Worm (Caenorhabditis elegans) whole organism, L2 larva: ENCODE data around the gene rict-1.
A peak's percentile ranks its signal among the peaks of the same experiment; 100 is the strongest.

Source experiments
- C34F6.9 ChIP-seq: fragments of 150-350 bp; optimal IDR thresholded peaks from 2 replicates; lab custom pipeline; 2014; ENCODE audit warnings: missing biosample characterization, missing genetic modification characterization
- F13H6.1 ChIP-seq: sonication (generic microtip); optimal IDR thresholded peaks from 2 replicates; lab custom pipeline; 2016; ENCODE audit warnings: missing genetic modification characterization, missing compliant biosample characterization
- R02D3.7 ChIP-seq: fragments of 150-350 bp; optimal IDR thresholded peaks from 2 replicates; lab custom pipeline; 2014; ENCODE audit warnings: missing biosample characterization, missing genetic modification characterization
- Y55F3AM.14 ChIP-seq: fragments of 200-800 bp; sonication (Bioruptor generic); optimal IDR thresholded peaks from 2 replicates; lab custom pipeline; 2018; ENCODE audit warnings: mild to moderate bottlenecking, missing genetic modification characterization, missing compliant biosample characterization
- alr-1 ChIP-seq: fragments of 150-350 bp; optimal IDR thresholded peaks from 2 replicates; lab custom pipeline; 2014; ENCODE audit warnings: missing biosample characterization, missing genetic modification characterization
- aly-2 ChIP-seq: fragments of 150-350 bp; optimal IDR thresholded peaks from 2 replicates; lab custom pipeline; 2014; ENCODE audit warnings: missing biosample characterization, missing genetic modification characterization
- ama-1 ChIP-seq: fragments of 150-350 bp; optimal IDR thresholded peaks from 2 replicates; lab custom pipeline; 2018; ENCODE audit warnings: inconsistent platforms
- ceh-16 ChIP-seq: fragments of 150-350 bp; optimal IDR thresholded peaks from 2 replicates; lab custom pipeline; 2014; ENCODE audit warnings: missing biosample characterization, missing genetic modification characterization
- ceh-82 ChIP-seq: fragments of 150-350 bp; optimal IDR thresholded peaks from 2 replicates; lab custom pipeline; 2014; ENCODE audit warnings: missing biosample characterization, missing genetic modification characterization
- dmd-4 ChIP-seq: sonication (generic microtip); optimal IDR thresholded peaks from 2 replicates; lab custom pipeline; 2017; ENCODE audit warnings: missing biosample characterization, missing genetic modification characterization
- egl-27 ChIP-seq: sonication (generic microtip); optimal IDR thresholded peaks from 3 replicates; lab custom pipeline; 2017; ENCODE audit warnings: missing biosample characterization, missing genetic modification reagents, missing genetic modification characterization
- elt-1 ChIP-seq: fragments of 150-350 bp; optimal IDR thresholded peaks from 2 replicates; lab custom pipeline; 2014; ENCODE audit warnings: missing biosample characterization, missing genetic modification characterization
- elt-3 ChIP-seq: sonication (generic microtip); optimal IDR thresholded peaks from 2 replicates; lab custom pipeline; 2017; ENCODE audit warnings: missing biosample characterization, missing genetic modification characterization
- fos-1 ChIP-seq: fragments of 150-350 bp; optimal IDR thresholded peaks from 2 replicates; lab custom pipeline; 2014; ENCODE audit warnings: missing biosample characterization, missing genetic modification characterization
- gmeb-1 ChIP-seq: fragments of 150-350 bp; optimal IDR thresholded peaks from 2 replicates; lab custom pipeline; 2014; ENCODE audit warnings: missing biosample characterization, missing genetic modification characterization
- lin-11 ChIP-seq: fragments of 150-350 bp; sonication (generic microtip); optimal IDR thresholded peaks from 2 replicates; lab custom pipeline; 2014; ENCODE audit warnings: missing biosample characterization, missing genetic modification characterization, inconsistent platforms, mixed read lengths
- lin-39 ChIP-seq: fragments of 150-350 bp; optimal IDR thresholded peaks from 2 replicates; lab custom pipeline; 2014; ENCODE audit warnings: missing biosample characterization, missing genetic modification reagents, missing genetic modification characterization
- lsy-2 ChIP-seq, 2 experiments: fragments of 150-350 bp in 1 of 2; sonication (generic microtip) in 1 of 2; optimal IDR thresholded peaks; 2 replicates each; lab custom pipeline; 2014 to 2017; ENCODE audit warnings: missing biosample characterization in 2 of 2, missing genetic modification characterization in 2 of 2
- mab-5 ChIP-seq: fragments of 150-350 bp; optimal IDR thresholded peaks from 2 replicates; lab custom pipeline; 2014; ENCODE audit warnings: missing biosample characterization, missing genetic modification characterization
- mbf-1 ChIP-seq: sonication (generic microtip); optimal IDR thresholded peaks from 2 replicates; lab custom pipeline; 2017; ENCODE audit warnings: missing biosample characterization, missing genetic modification characterization
- mdl-1 ChIP-seq, 2 experiments: fragments of 150-350 bp in 1 of 2; sonication (generic microtip) in 1 of 2; optimal IDR thresholded peaks; 2 replicates each; lab custom pipeline; 2017; ENCODE audit warnings: missing biosample characterization in 2 of 2, missing genetic modification characterization in 2 of 2
- nhr-12 ChIP-seq: fragments of 150-350 bp; optimal IDR thresholded peaks from 2 replicates; lab custom pipeline; 2014; ENCODE audit warnings: missing biosample characterization, missing genetic modification characterization
- nhr-129 ChIP-seq: fragments of 150-350 bp; optimal IDR thresholded peaks from 2 replicates; lab custom pipeline; 2014; ENCODE audit warnings: missing biosample characterization, missing genetic modification characterization
- nhr-21 ChIP-seq: fragments of 150-350 bp; optimal IDR thresholded peaks from 2 replicates; lab custom pipeline; 2014; ENCODE audit warnings: missing biosample characterization, missing genetic modification characterization
- nhr-23 ChIP-seq: fragments of 150-350 bp; optimal IDR thresholded peaks from 2 replicates; lab custom pipeline; 2014; ENCODE audit warnings: missing biosample characterization, missing genetic modification reagents, missing genetic modification characterization
- nhr-237 ChIP-seq: fragments of 150-350 bp; optimal IDR thresholded peaks from 2 replicates; lab custom pipeline; 2014; ENCODE audit warnings: missing biosample characterization, missing genetic modification characterization
- nhr-25 ChIP-seq: fragments of 150-350 bp; sonication (generic microtip); optimal IDR thresholded peaks from 3 replicates; lab custom pipeline; 2014; ENCODE audit warnings: missing biosample characterization, missing genetic modification characterization
- sem-4 ChIP-seq: fragments of 150-350 bp; optimal IDR thresholded peaks from 2 replicates; lab custom pipeline; 2014; ENCODE audit warnings: missing biosample characterization, missing genetic modification reagents, missing genetic modification characterization
- skn-1 ChIP-seq: sonication (generic microtip); optimal IDR thresholded peaks from 2 replicates; lab custom pipeline; 2017; ENCODE audit warnings: missing biosample characterization, missing genetic modification characterization
- sma-9 ChIP-seq, 2 experiments: fragments of 150-350 bp in 1 of 2; sonication (generic microtip) in 1 of 2; optimal IDR thresholded peaks; 2 replicates each; lab custom pipeline; 2014 to 2016; ENCODE audit warnings: missing genetic modification characterization in 2 of 2, mild to moderate bottlenecking in 1 of 2, missing biosample characterization in 1 of 2, missing compliant biosample characterization in 1 of 2, missing genetic modification reagents in 1 of 2, moderate library complexity in 1 of 2
- snpc-4 ChIP-seq: fragments of 150-350 bp; optimal IDR thresholded peaks from 2 replicates; lab custom pipeline; 2014; ENCODE audit warnings: missing biosample characterization, missing genetic modification characterization
- unc-39 ChIP-seq: fragments of 150-350 bp; optimal IDR thresholded peaks from 2 replicates; lab custom pipeline; 2014; ENCODE audit warnings: missing biosample characterization, missing genetic modification characterization
- unc-55 ChIP-seq: fragments of 150-350 bp; sonication (generic microtip); optimal IDR thresholded peaks from 3 replicates; lab custom pipeline; 2014; ENCODE audit warnings: missing biosample characterization, missing genetic modification reagents, missing genetic modification characterization
- unc-62 ChIP-seq: fragments of 150-350 bp; optimal IDR thresholded peaks from 2 replicates; lab custom pipeline; 2014; ENCODE audit warnings: missing biosample characterization, missing genetic modification reagents, missing genetic modification characterization
- ztf-1 ChIP-seq: fragments of 200-800 bp; sonication (Bioruptor generic); conservative IDR thresholded peaks from 2 replicates; pipeline ENCODE4 v1.3.6; 2022; ENCODE audit warnings: missing genetic modification characterization, missing compliant biosample characterization
- ztf-11 ChIP-seq: sonication (generic microtip); optimal IDR thresholded peaks from 2 replicates; lab custom pipeline; 2017; ENCODE audit warnings: missing biosample characterization, missing genetic modification characterization
- ztf-4 ChIP-seq: fragments of 150-350 bp; optimal IDR thresholded peaks from 2 replicates; lab custom pipeline; 2014; ENCODE audit warnings: missing biosample characterization, missing genetic modification characterization

rict-1 gene

ce11 chrII:13116710-13117109 is at the start of gene rict-1:
rict-1 (minus strand) TSS chrII:13116810.
- TF ChIP-seq C34F6.9 (no peak), alr-1 (tag; lab: Kevin White, UChicago) (no peak), dmd-4 (tag; lab: Kevin White, UChicago) (no peak), aly-2 (tag; lab: Kevin White, UChicago) (no peak), ztf-11 (tag; lab: Kevin White, UChicago) (no peak), ama-1 (lab: Kevin White, UChicago) (no peak), unc-39 (tag; lab: Kevin White, UChicago) (no peak), gmeb-1 (tag; lab: Kevin White, UChicago) (no peak), nhr-129 (tag; lab: Kevin White, UChicago) (no peak), nhr-12 (tag; lab: Kevin White, UChicago) (no peak)

ce11 chrII:13165683-13166259 is 49.2 kb upstream of the rict-1 start, which contains the start of gene moe-3:
moe-3 (minus strand) TSS chrII:13165733.
- TF ChIP-seq nhr-129 (tag; lab: Kevin White, UChicago) (peak; percentile 34), sma-9 (GFP tag; optimal IDR thresholded peaks at IDR 0.05; lab: Kevin White, UChicago) (peak; percentile 61), sma-9 (tag; optimal IDR thresholded peaks at IDR 0.05; lab: Kevin White, UChicago) (no peak), mab-5 (tag; lab: Kevin White, UChicago) (no peak), fos-1 (tag; lab: Kevin White, UChicago) (peak; percentile 48), lsy-2 (tag; optimal IDR thresholded peaks at IDR 0.05; lab: Kevin White, UChicago) (no peak), lin-39 (tag; lab: Kevin White, UChicago) (no peak), ztf-1 (no peak), skn-1 (tag; lab: Kevin White, UChicago) (peak; percentile 10)

- TF ChIP-seq skn-1 (tag; lab: Kevin White, UChicago) (no peak), unc-62 (no peak), lin-11 (tag; lab: Kevin White, UChicago) (no peak)
Observed at ce11 chrII:13164062-13164461, 47.5 kb upstream of the rict-1 start.

ce11 chrII:13163009-13163408 is 46.4 kb upstream of the rict-1 start:
- TF ChIP-seq elt-3 (tag; lab: Kevin White, UChicago) (no peak), skn-1 (tag; lab: Kevin White, UChicago) (no peak), ceh-16 (tag; lab: Kevin White, UChicago) (no peak), unc-39 (tag; lab: Kevin White, UChicago) (no peak), nhr-237 (no peak), R02D3.7 (no peak), ztf-1 (no peak), ztf-4 (tag; lab: Kevin White, UChicago) (no peak), F13H6.1 (tag; lab: Kevin White, UChicago) (no peak), lsy-2 (tag; optimal IDR thresholded peaks at IDR 0.05; lab: Kevin White, UChicago) (no peak), Y55F3AM.14 (GFP tag; lab: Kevin White, UChicago) (no peak), ceh-82 (tag; lab: Kevin White, UChicago) (no peak), nhr-21 (tag; lab: Kevin White, UChicago) (no peak), nhr-129 (tag; lab: Kevin White, UChicago) (no peak), snpc-4 (tag; lab: Kevin White, UChicago) (no peak), gmeb-1 (tag; lab: Kevin White, UChicago) (no peak), ztf-11 (tag; lab: Kevin White, UChicago) (no peak), lin-39 (tag; lab: Kevin White, UChicago) (no peak), mab-5 (tag; lab: Kevin White, UChicago) (no peak), nhr-23 (tag; lab: Kevin White, UChicago) (no peak)

- TF ChIP-seq aly-2 (tag; lab: Kevin White, UChicago), result no peak
- TF ChIP-seq nhr-23 (tag; lab: Kevin White, UChicago), result no peak
- TF ChIP-seq elt-1 (tag; lab: Kevin White, UChicago), result no peak
- no peak for TF ChIP-seq ztf-11 (tag; lab: Kevin White, UChicago)
- no peak for TF ChIP-seq sem-4 (tag; lab: Kevin White, UChicago)
- TF ChIP-seq ceh-82 (tag; lab: Kevin White, UChicago), result no peak
- TF ChIP-seq mdl-1 (tag; optimal IDR thresholded peaks at IDR 0.05; lab: Kevin White, UChicago), result no peak
- no peak for TF ChIP-seq ztf-1
- TF ChIP-seq unc-55 (GFP tag; lab: Kevin White, UChicago), result no peak
- no peak for TF ChIP-seq egl-27 (tag; lab: Kevin White, UChicago)
- no peak for TF ChIP-seq lin-11 (tag; lab: Kevin White, UChicago)
- TF ChIP-seq ceh-16 (tag; lab: Kevin White, UChicago), result no peak
- TF ChIP-seq F13H6.1 (tag; lab: Kevin White, UChicago), result no peak
- TF ChIP-seq Y55F3AM.14 (GFP tag; lab: Kevin White, UChicago), result no peak
- no peak for TF ChIP-seq mab-5 (tag; lab: Kevin White, UChicago)
- TF ChIP-seq nhr-237, result no peak
- TF ChIP-seq nhr-25 (tag; lab: Kevin White, UChicago), result no peak
- TF ChIP-seq mbf-1, result no peak
Observed at ce11 chrII:13159869-13160268, 43.3 kb upstream of the rict-1 start.
